Fruit fly (Drosophila melanogaster): ENCODE measurements around the gene CG34155.

CG34155 gene

dm6 chr3R:30601440-30602256 is 41.6 kb upstream of the CG34155 start, which contains the start of the genes CG2246 and CG31021 (continued):
- TF ChIP-seq CG2202 (tag; optimal IDR thresholded peaks at IDR 0.05) (no peak), CG4730 (GFP tag; IDR thresholded peaks at IDR 0.05) (peak; percentile 34; the same call in 1 of the 2 replicates), CG9727 (GFP tag; optimal IDR thresholded peaks at IDR 0.05) (peak; percentile 42), MBD-R2 (GFP tag; IDR thresholded peaks at IDR 0.05) (peak; percentile 73; the same call in 1 of the 2 replicates), ind (GFP tag; optimal IDR thresholded peaks at IDR 0.05) (peak; percentile 57), Oaz (GFP tag; IDR thresholded peaks at IDR 0.05) (no peak), eve (GFP tag; optimal IDR thresholded peaks at IDR 0.05) (peak in 1 of 2 experiments; percentile 55), sr (GFP tag; IDR thresholded peaks at IDR 0.05) (no peak), Awh (GFP tag; IDR thresholded peaks at IDR 0.05) (0 out of 2 replicates have a peak, but pooled peaks have one; percentile 28), CG1024 (GFP tag; IDR thresholded peaks at IDR 0.05) (no peak), amos (GFP tag; IDR thresholded peaks at IDR 0.05; ENCODE audit: partially characterized antibody) (peak; percentile 92), Vsx1 (GFP tag; optimal IDR thresholded peaks at IDR 0.05) (no peak), grn (GFP tag; optimal IDR thresholded peaks at IDR 0.05) (peak; percentile 43), z (GFP tag; IDR thresholded peaks at IDR 0.05) (no peak), Fer2 (tag; optimal IDR thresholded peaks at IDR 0.05) (no peak), p53 (GFP tag; optimal IDR thresholded peaks at IDR 0.05) (peak; percentile 58), run (tag; optimal IDR thresholded peaks at IDR 0.05) (no peak), jumu (GFP tag; optimal IDR thresholded peaks at IDR 0.05) (peak; percentile 85), CG15514 (GFP tag; optimal IDR thresholded peaks at IDR 0.05) (peak; percentile 62), sug (tag; optimal IDR thresholded peaks at IDR 0.05) (no peak), chn (GFP tag; optimal IDR thresholded peaks at IDR 0.05) (peak; percentile 49), kah (GFP tag; optimal IDR thresholded peaks at IDR 0.05) (no peak), tin (GFP tag; optimal IDR thresholded peaks at IDR 0.05) (peak; percentile 58), ro (GFP tag; IDR thresholded peaks at IDR 0.05) (no peak), maf-S (GFP tag; optimal IDR thresholded peaks at IDR 0.05) (peak; percentile 2), H2.0 (GFP tag; IDR thresholded peaks at IDR 0.05) (no peak; the same call in 1 of the 2 replicates), kni (GFP tag; optimal IDR thresholded peaks at IDR 0.05) (peak; percentile 64), CG12744 (GFP tag; optimal IDR thresholded peaks at IDR 0.05) (peak; percentile 39), CG2120 (GFP tag; optimal IDR thresholded peaks at IDR 0.05) (peak; percentile 82), salm (tag; optimal IDR thresholded peaks at IDR 0.05) (no peak), CG7372 (GFP tag; IDR thresholded peaks at IDR 0.05) (peak; percentile 38; the same call in 1 of the 2 replicates), CG34224 (GFP tag; IDR thresholded peaks at IDR 0.05; ENCODE audit: partially characterized antibody) (peak; percentile 72; the same call in 2 of the 3 replicates), slp2 (GFP tag; optimal IDR thresholded peaks at IDR 0.05) (peak; percentile 53), CoRest (tag; optimal IDR thresholded peaks at IDR 0.05) (peak; percentile 70), CG9797 (GFP tag; optimal IDR thresholded peaks at IDR 0.05) (peak; percentile 30), CG9876 (GFP tag; optimal IDR thresholded peaks at IDR 0.05) (peak; percentile 63), NK7.1 (GFP tag; optimal IDR thresholded peaks at IDR 0.05) (no peak), Chrac-16 (GFP tag; optimal IDR thresholded peaks at IDR 0.05) (peak; percentile 34), CG15479 (GFP tag; optimal IDR thresholded peaks at IDR 0.05) (no peak), Nf-YA (GFP tag; IDR thresholded peaks at IDR 0.05) (no peak), dysf (GFP tag; IDR thresholded peaks at IDR 0.05) (peak; percentile 51; the same call in 1 of the 3 replicates), Max (GFP tag; optimal IDR thresholded peaks at IDR 0.05) (peak; percentile 49), CG13624 (GFP tag; optimal IDR thresholded peaks at IDR 0.05) (peak; percentile 76), her (GFP tag; optimal IDR thresholded peaks at IDR 0.05) (peak; percentile 41), pum (GFP tag; optimal IDR thresholded peaks at IDR 0.05) (peak; percentile 72), CG7357 (GFP tag; IDR thresholded peaks at IDR 0.05) (no peak), CG14860 (GFP tag; IDR thresholded peaks at IDR 0.05; ENCODE audit: partially characterized antibody) (peak; percentile 71), CG8765 (GFP tag; IDR thresholded peaks at IDR 0.05) (no peak), Elba2 (GFP tag; optimal IDR thresholded peaks at IDR 0.05) (no peak), Abd-B (GFP tag; optimal IDR thresholded peaks at IDR 0.05) (peak; percentile 48)

All from whole organism, embryonic.